Fruit fly (Drosophila melanogaster): ENCODE measurements around the gene CG8500.

CG8500 gene

DNA sequence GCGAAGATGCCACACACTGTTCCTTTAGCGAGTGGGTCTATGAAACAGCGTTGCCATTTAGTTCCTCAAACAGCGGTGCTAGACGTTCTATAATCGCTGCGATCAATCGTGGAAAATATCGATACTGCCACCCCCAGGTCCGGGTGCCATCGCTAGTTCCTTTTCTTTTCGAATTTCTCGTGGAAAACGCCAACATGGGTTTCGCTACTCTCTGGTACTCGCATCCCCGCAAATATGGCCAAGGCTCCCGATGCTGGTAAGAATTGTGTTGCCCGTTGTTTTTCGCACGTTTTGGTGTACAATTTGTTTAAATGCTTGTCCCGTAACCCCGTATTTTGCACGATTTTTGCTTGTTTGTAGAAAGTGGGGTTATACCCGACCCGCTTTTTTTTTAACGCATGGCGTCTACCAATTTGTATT lies 6.5 kb upstream of the CG8500 start, which contains the start of gene RpS29 (continued):
- peak; percentile 72 for TF ChIP-seq CG10209 (GFP tag; optimal IDR thresholded peaks at IDR 0.05)
- peak; percentile 12 for TF ChIP-seq Oli (tag; optimal IDR thresholded peaks at IDR 0.05)
- peak; percentile 55; the same call in 1 of the 3 replicates for TF ChIP-seq gce (GFP tag; IDR thresholded peaks at IDR 0.05)
- TF ChIP-seq zen2 (GFP tag; IDR thresholded peaks at IDR 0.05; ENCODE audit: partially characterized antibody), result peak; percentile 93
- peak; percentile 92 for TF ChIP-seq gro (GFP tag; optimal IDR thresholded peaks at IDR 0.05)
- TF ChIP-seq seq (GFP tag; IDR thresholded peaks at IDR 0.05), result no peak; the same call in 1 of the 2 replicates
- peak in 1 of 3 experiments; percentile 23 for TF ChIP-seq Stat92E (GFP tag; optimal IDR thresholded peaks at IDR 0.05)
- peak; percentile 76 for TF ChIP-seq Bdp1 (GFP tag; optimal IDR thresholded peaks at IDR 0.05)
- TF ChIP-seq dan (GFP tag; IDR thresholded peaks at IDR 0.05), result no peak
- TF ChIP-seq Nf-YB (GFP tag; optimal IDR thresholded peaks at IDR 0.05), result peak; percentile 49
- TF ChIP-seq CG33213 (GFP tag; optimal IDR thresholded peaks at IDR 0.05), result peak; percentile 94
- peak; percentile 72 for TF ChIP-seq odd (GFP tag; optimal IDR thresholded peaks at IDR 0.05)
- TF ChIP-seq eve (GFP tag; optimal IDR thresholded peaks at IDR 0.05), result no peak
- TF ChIP-seq aop (GFP tag; IDR thresholded peaks at IDR 0.05), result peak; percentile 97
- peak; percentile 46; the same call in 1 of the 3 replicates for TF ChIP-seq Optix (GFP tag; IDR thresholded peaks at IDR 0.05)
- peak; percentile 52 for TF ChIP-seq da (GFP tag; optimal IDR thresholded peaks at IDR 0.05)
- peak; percentile 87 for TF ChIP-seq HLH54F (GFP tag; optimal IDR thresholded peaks at IDR 0.05)
- TF ChIP-seq CG10147 (GFP tag; optimal IDR thresholded peaks at IDR 0.05), result peak; percentile 58
- TF ChIP-seq Doc3 (GFP tag; IDR thresholded peaks at IDR 0.05; ENCODE audit: partially characterized antibody), result peak; percentile 85
- peak; percentile 95 for TF ChIP-seq CG9932 (GFP tag; IDR thresholded peaks at IDR 0.05)
- TF ChIP-seq sqz (GFP tag; optimal IDR thresholded peaks at IDR 0.05), result peak; percentile 75
- TF ChIP-seq CG18619 (GFP tag; optimal IDR thresholded peaks at IDR 0.05), result peak; percentile 83
- TF ChIP-seq Dbx (GFP tag; IDR thresholded peaks at IDR 0.05), result peak; percentile 93
- peak; percentile 78 for TF ChIP-seq BtbVII (GFP tag; optimal IDR thresholded peaks at IDR 0.05)
- peak; percentile 68 for TF ChIP-seq Nf-YC (tag; optimal IDR thresholded peaks at IDR 0.05)
- TF ChIP-seq CG18476 (GFP tag; optimal IDR thresholded peaks at IDR 0.05), result peak; percentile 18
- TF ChIP-seq CG4820 (GFP tag; optimal IDR thresholded peaks at IDR 0.05), result peak; percentile 52
- peak; percentile 60; the same call in 1 of the 2 replicates for TF ChIP-seq ara (GFP tag; IDR thresholded peaks at IDR 0.05)
- peak; percentile 68 for TF ChIP-seq ranshi (GFP tag; IDR thresholded peaks at IDR 0.05)
- TF ChIP-seq org-1 (GFP tag; optimal IDR thresholded peaks at IDR 0.05), result peak; percentile 15
- TF ChIP-seq CG2875 (GFP tag; optimal IDR thresholded peaks at IDR 0.05), result peak; percentile 43
- TF ChIP-seq Antp (GFP tag; optimal IDR thresholded peaks at IDR 0.05), result peak; percentile 91
- peak; percentile 58 for TF ChIP-seq CG8924 (tag; optimal IDR thresholded peaks at IDR 0.05)
- TF ChIP-seq Rx (GFP tag; IDR thresholded peaks at IDR 0.05), result peak; percentile 73
- no peak; the same call in 1 of the 2 replicates for TF ChIP-seq bowl (GFP tag; IDR thresholded peaks at IDR 0.05)
- TF ChIP-seq Meics (GFP tag; optimal IDR thresholded peaks at IDR 0.05), result peak; percentile 87
- TF ChIP-seq crc (GFP tag; optimal IDR thresholded peaks at IDR 0.05), result peak; percentile 69
- peak; percentile 1 for TF ChIP-seq CG7745 (tag; optimal IDR thresholded peaks at IDR 0.05)
- peak; percentile 72 for TF ChIP-seq Camta (GFP tag; optimal IDR thresholded peaks at IDR 0.05)
- peak; percentile 64 for TF ChIP-seq CG1602 (GFP tag; optimal IDR thresholded peaks at IDR 0.05)
- peak; percentile 68 for TF ChIP-seq CG2678 (tag; optimal IDR thresholded peaks at IDR 0.05)
- TF ChIP-seq knrl (GFP tag; IDR thresholded peaks at IDR 0.05; ENCODE audit: partially characterized antibody), result peak; percentile 95
- peak; percentile 68 for TF ChIP-seq wek (GFP tag; optimal IDR thresholded peaks at IDR 0.05)
- peak; percentile 99 for TF ChIP-seq Ets65A (GFP tag)
- TF ChIP-seq CG14667 (GFP tag; IDR thresholded peaks at IDR 0.05), result peak; percentile 54; the same call in 1 of the 2 replicates
- peak; percentile 88 for TF ChIP-seq CG17912 (GFP tag; optimal IDR thresholded peaks at IDR 0.05)
- no peak for TF ChIP-seq pan (optimal IDR thresholded peaks at IDR 0.05)
- TF ChIP-seq pan (GFP tag; optimal IDR thresholded peaks at IDR 0.05 in 1 of 2, IDR thresholded peaks at IDR 0.05 in 1 of 2), result peak in 1 of 2 experiments; percentile 76
- peak; percentile 95 for TF ChIP-seq CG15514 (GFP tag; optimal IDR thresholded peaks at IDR 0.05)
- no peak for TF ChIP-seq Gsc (GFP tag; IDR thresholded peaks at IDR 0.05)
- TF ChIP-seq Atf6 (GFP tag; IDR thresholded peaks at IDR 0.05), result peak; percentile 72

All from whole organism, embryonic.